Fruit fly (Drosophila melanogaster): ENCODE results near the gene sgg.
A peak's percentile ranks its signal among the peaks of the same experiment; 100 is the strongest.

Gene sgg

DNA sequence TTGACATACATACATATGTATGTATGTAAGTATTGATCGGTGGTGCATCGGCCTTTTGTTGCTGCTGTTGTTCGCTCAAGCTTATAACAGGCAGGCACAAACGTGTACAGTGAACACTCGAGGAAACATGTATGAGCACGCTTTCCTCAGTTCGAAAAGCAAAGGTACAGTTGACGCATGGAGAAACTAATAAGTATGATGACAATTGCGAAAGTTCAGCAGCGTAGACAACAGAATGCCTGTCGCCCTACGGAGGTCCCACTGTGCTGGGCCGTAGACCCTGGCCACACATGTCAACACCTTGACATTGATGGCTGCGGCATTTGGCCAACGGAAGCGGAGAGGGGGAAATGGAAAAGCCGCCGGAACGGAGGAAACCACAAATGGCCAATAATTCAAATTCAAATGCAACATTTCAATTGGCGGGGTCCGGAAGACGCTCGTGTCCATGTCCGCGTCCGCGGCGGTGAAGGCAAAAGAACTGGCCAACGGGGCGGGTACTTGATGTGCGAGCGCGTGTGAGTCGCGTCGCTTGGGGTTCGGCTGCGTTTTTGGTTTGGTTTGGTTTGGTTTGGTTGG, 74.5 kb downstream of the sgg start, which contains the start of gene CG2681:
Gene CG2681 (plus strand): TSS at position 529 of the 579 bp plus-strand sequence.
- no peak for TF ChIP-seq crol (GFP tag; IDR thresholded peaks at IDR 0.05)
- peak; percentile 62 for TF ChIP-seq CG32532 (GFP tag; IDR thresholded peaks at IDR 0.05)
- TF ChIP-seq CG7839 (tag; optimal IDR thresholded peaks at IDR 0.05) = peak; percentile 57
- peak; percentile 31 for TF ChIP-seq Dip3 (GFP tag; optimal IDR thresholded peaks at IDR 0.05)
- TF ChIP-seq Hey (tag; optimal IDR thresholded peaks at IDR 0.05) = no peak
- no peak for TF ChIP-seq insv (GFP tag; optimal IDR thresholded peaks at IDR 0.05)
- peak; percentile 31; the same call in 1 of the 2 replicates for TF ChIP-seq CG31224 (GFP tag; IDR thresholded peaks at IDR 0.05)
- TF ChIP-seq Optix (GFP tag; IDR thresholded peaks at IDR 0.05) = peak; percentile 56; the same call in 1 of the 3 replicates
- no peak for TF ChIP-seq CG8765 (GFP tag; IDR thresholded peaks at IDR 0.05)
- peak; percentile 35; the same call in 1 of the 2 replicates for TF ChIP-seq Nf-YA (GFP tag; IDR thresholded peaks at IDR 0.05)
- TF ChIP-seq Hand (GFP tag; optimal IDR thresholded peaks at IDR 0.05) = no peak
- TF ChIP-seq CG16815 (GFP tag; optimal IDR thresholded peaks at IDR 0.05) = no peak
- no peak for TF ChIP-seq dati (GFP tag; IDR thresholded peaks at IDR 0.05)
- TF ChIP-seq esg (GFP tag; conservative IDR thresholded peaks at IDR 0.05) = peak; percentile 46
- peak; percentile 38 for TF ChIP-seq org-1 (GFP tag; optimal IDR thresholded peaks at IDR 0.05)
- 0 out of 3 replicates have a peak, but pooled peaks have one; percentile 48 for TF ChIP-seq CG2889 (GFP tag; IDR thresholded peaks at IDR 0.05)
- TF ChIP-seq jigr1 (GFP tag; IDR thresholded peaks at IDR 0.05) = peak; percentile 42; the same call in 1 of the 3 replicates
- peak; percentile 20 for TF ChIP-seq CG13624 (GFP tag; optimal IDR thresholded peaks at IDR 0.05)
- no peak for TF ChIP-seq CG8359 (GFP tag; optimal IDR thresholded peaks at IDR 0.05; ENCODE audit: borderline replicate concordance)
- TF ChIP-seq zfh1 (GFP tag; IDR thresholded peaks at IDR 0.05) = peak; percentile 76
- peak; percentile 53 for TF ChIP-seq CG9932 (GFP tag; IDR thresholded peaks at IDR 0.05)
- TF ChIP-seq CG7963 (GFP tag; IDR thresholded peaks at IDR 0.05; ENCODE audit: partially characterized antibody) = no peak
- no peak for TF ChIP-seq nom (GFP tag; optimal IDR thresholded peaks at IDR 0.05)
- TF ChIP-seq MBD-R2 (GFP tag; IDR thresholded peaks at IDR 0.05) = peak; percentile 17; the same call in 1 of the 2 replicates
- peak; percentile 25 for TF ChIP-seq nmo (GFP tag; optimal IDR thresholded peaks at IDR 0.05)
- TF ChIP-seq NC2α (GFP tag; optimal IDR thresholded peaks at IDR 0.05) = no peak
- peak; percentile 27 for TF ChIP-seq Hsf (GFP tag; optimal IDR thresholded peaks at IDR 0.05)
- TF ChIP-seq dimm (GFP tag; IDR thresholded peaks at IDR 0.05) = 0 out of 2 replicates have a peak, but pooled peaks have one; percentile 22
- TF ChIP-seq CG6689 (GFP tag; IDR thresholded peaks at IDR 0.05) = peak; percentile 56
- TF ChIP-seq CG9215 (GFP tag; IDR thresholded peaks at IDR 0.05) = peak; percentile 41; the same call in 1 of the 2 replicates
- 0 out of 2 replicates have a peak, but pooled peaks have one; percentile 17 for TF ChIP-seq ham (GFP tag; IDR thresholded peaks at IDR 0.05)
- TF ChIP-seq sens (GFP tag) = peak; percentile 72
- 0 out of 2 replicates have a peak, but pooled peaks have one; percentile 25 for TF ChIP-seq rib (GFP tag; IDR thresholded peaks at IDR 0.05)
- no peak for TF ChIP-seq klu (GFP tag; IDR thresholded peaks at IDR 0.05)
- 0 out of 2 replicates have a peak, but pooled peaks have one; percentile 7 for TF ChIP-seq CG3847 (GFP tag; IDR thresholded peaks at IDR 0.05)
- peak; percentile 43 for TF ChIP-seq mam (GFP tag; optimal IDR thresholded peaks at IDR 0.05)
- TF ChIP-seq zfh2 (GFP tag; optimal IDR thresholded peaks at IDR 0.05) = peak; percentile 23
- peak; percentile 46; the same call in 1 of the 2 replicates for TF ChIP-seq CG14667 (GFP tag; IDR thresholded peaks at IDR 0.05)
- TF ChIP-seq Oaz (GFP tag; IDR thresholded peaks at IDR 0.05) = peak; percentile 37; the same call in 1 of the 2 replicates
- peak; percentile 17 for TF ChIP-seq Xbp1 (GFP tag; optimal IDR thresholded peaks at IDR 0.05)
- TF ChIP-seq tin (GFP tag; optimal IDR thresholded peaks at IDR 0.05) = peak; percentile 6
- TF ChIP-seq CG12219 (GFP tag; optimal IDR thresholded peaks at IDR 0.05) = peak; percentile 9
- TF ChIP-seq CG13424 (tag; optimal IDR thresholded peaks at IDR 0.05) = peak; percentile 3
- peak; percentile 69 for TF ChIP-seq sisA (GFP tag; IDR thresholded peaks at IDR 0.05)
- TF ChIP-seq Med (GFP tag) = peak; percentile 89
- TF ChIP-seq slbo (GFP tag; IDR thresholded peaks at IDR 0.05) = peak; percentile 84
- TF ChIP-seq al (GFP tag; IDR thresholded peaks at IDR 0.05) = peak; percentile 50
- TF ChIP-seq CG17359 (tag; optimal IDR thresholded peaks at IDR 0.05) = peak; percentile 37
- TF ChIP-seq ind (GFP tag; optimal IDR thresholded peaks at IDR 0.05) = peak; percentile 45
- TF ChIP-seq CG2120 (GFP tag; optimal IDR thresholded peaks at IDR 0.05) = peak; percentile 59
- peak; percentile 49; the same call in 1 of the 2 replicates for TF ChIP-seq ranshi (GFP tag; IDR thresholded peaks at IDR 0.05)

All from whole organism, embryonic.